Worm (Caenorhabditis elegans) whole organism, midembryonic: ENCODE data around the gene efn-2.

Experiments used
- T22C8.4 ChIP-seq: fragments of 200-800 bp; sonication (Bioruptor generic); IDR thresholded peaks from 2 replicates; pipeline ENCODE4 v1.3.6; 2022; ENCODE audit warnings: missing genetic modification characterization, missing compliant biosample characterization
- cog-1 ChIP-seq: sonication (generic microtip); optimal IDR thresholded peaks from 2 replicates; lab custom pipeline; 2016; ENCODE audit warnings: missing genetic modification characterization, missing compliant biosample characterization
- flt-1 ChIP-seq: fragments of 200-800 bp; sonication (Bioruptor generic); IDR thresholded peaks from 2 replicates; pipeline ENCODE4 v1.3.6; 2022; ENCODE audit warnings: missing genetic modification characterization, missing compliant biosample characterization
- klf-2 ChIP-seq: fragments of 200-800 bp; sonication (Bioruptor generic); conservative IDR thresholded peaks from 2 replicates; pipeline ENCODE4 v1.3.6; 2022; ENCODE audit warnings: missing genetic modification reagents, missing genetic modification characterization, missing compliant biosample characterization
- med-1 ChIP-seq: sonication (generic microtip); optimal IDR thresholded peaks from 2 replicates; lab custom pipeline; 2017; ENCODE audit warnings: missing genetic modification characterization, mild to moderate bottlenecking, missing compliant biosample characterization, antibody characterized with exemption, missing genetic modification reagents; ENCODE audit not compliant: insufficient read depth
- ref-1 ChIP-seq: fragments of 200-800 bp; sonication (Bioruptor generic); conservative IDR thresholded peaks from 2 replicates; pipeline ENCODE4 v1.3.6; 2022; ENCODE audit warnings: missing genetic modification reagents, missing genetic modification characterization, missing compliant biosample characterization
- tab-1 ChIP-seq: fragments of 200-800 bp; sonication (Bioruptor generic); IDR thresholded peaks from 2 replicates; pipeline ENCODE4 v1.3.6; 2022; ENCODE audit warnings: missing genetic modification characterization, missing compliant biosample characterization
- ztf-23 ChIP-seq: fragments of 200-800 bp; sonication (Bioruptor generic); IDR thresholded peaks from 2 replicates; pipeline ENCODE4 v1.3.6; 2022; ENCODE audit warnings: missing genetic modification reagents, missing genetic modification characterization, missing compliant biosample characterization
- ztf-29 ChIP-seq: fragments of 200-800 bp; sonication (Bioruptor generic); IDR thresholded peaks from 2 replicates; pipeline ENCODE4 v1.3.6; 2022; ENCODE audit warnings: missing genetic modification reagents, missing genetic modification characterization, missing compliant biosample characterization

The efn-2 gene

ce11 chrIV:10578367-10578766 lies 2.2 kb downstream of the efn-2 start, which contains the start of gene lgc-43:
Gene lgc-43 (plus strand): TSS chrIV:10578667.
- TF ChIP-seq cog-1 (tag; lab: Kevin White, UChicago), result no peak
- TF ChIP-seq klf-2 (GFP tag; lab: Robert Waterston, UW), result no peak
- TF ChIP-seq tab-1 (GFP tag; lab: Robert Waterston, UW), result no peak
- TF ChIP-seq ztf-29 (GFP tag; lab: Robert Waterston, UW), result no peak
- no peak for TF ChIP-seq T22C8.4
- TF ChIP-seq ztf-23 (GFP tag; lab: Robert Waterston, UW), result no peak
- no peak for TF ChIP-seq ref-1 (GFP tag; lab: Robert Waterston, UW)

ce11 chrIV:10584237-10584636 lies 8.1 kb downstream of the efn-2 start, which contains the start of gene oac-8:
Gene oac-8 (plus strand): TSS chrIV:10584537.
- no peak for TF ChIP-seq ztf-23 (GFP tag; lab: Robert Waterston, UW)
- no peak for TF ChIP-seq flt-1 (GFP tag; lab: Robert Waterston, UW)
- no peak for TF ChIP-seq med-1 (GFP tag; lab: Kevin White, UChicago)
- TF ChIP-seq cog-1 (tag; lab: Kevin White, UChicago), result no peak
- TF ChIP-seq ref-1 (GFP tag; lab: Robert Waterston, UW), result no peak
- no peak for TF ChIP-seq T22C8.4
- no peak for TF ChIP-seq tab-1 (GFP tag; lab: Robert Waterston, UW)

DNA sequence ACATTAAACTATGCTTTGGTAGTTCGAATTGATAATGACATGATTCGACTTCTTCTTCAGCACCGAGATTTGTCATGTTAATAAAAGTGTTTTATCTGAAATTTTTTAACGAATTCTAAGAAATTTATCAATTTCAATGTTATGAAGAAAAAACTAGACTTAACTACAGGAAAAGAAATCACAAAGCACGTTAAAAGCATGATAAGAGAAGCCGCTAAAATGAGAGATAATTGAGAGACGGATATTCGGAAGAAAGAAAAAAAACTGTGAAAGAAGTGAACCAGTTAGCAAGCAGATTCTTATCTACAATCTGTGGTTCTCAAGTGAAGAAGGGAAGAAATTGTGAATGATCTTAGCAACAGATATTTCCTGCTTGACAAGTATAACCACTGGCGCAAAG lies 12.9 kb downstream of the efn-2 start, which contains the start of gene C43F9.4:
C43F9.4 (minus strand) TSS at position 101 of the 400 bp plus-strand sequence.
- TF ChIP-seq flt-1 (GFP tag; lab: Robert Waterston, UW) (no peak), ztf-29 (GFP tag; lab: Robert Waterston, UW) (no peak), klf-2 (GFP tag; lab: Robert Waterston, UW) (no peak), tab-1 (GFP tag; lab: Robert Waterston, UW) (no peak), med-1 (GFP tag; lab: Kevin White, UChicago) (no peak), ztf-23 (GFP tag; lab: Robert Waterston, UW) (no peak), cog-1 (tag; lab: Kevin White, UChicago) (no peak), T22C8.4 (no peak), ref-1 (GFP tag; lab: Robert Waterston, UW) (no peak)

DNA sequence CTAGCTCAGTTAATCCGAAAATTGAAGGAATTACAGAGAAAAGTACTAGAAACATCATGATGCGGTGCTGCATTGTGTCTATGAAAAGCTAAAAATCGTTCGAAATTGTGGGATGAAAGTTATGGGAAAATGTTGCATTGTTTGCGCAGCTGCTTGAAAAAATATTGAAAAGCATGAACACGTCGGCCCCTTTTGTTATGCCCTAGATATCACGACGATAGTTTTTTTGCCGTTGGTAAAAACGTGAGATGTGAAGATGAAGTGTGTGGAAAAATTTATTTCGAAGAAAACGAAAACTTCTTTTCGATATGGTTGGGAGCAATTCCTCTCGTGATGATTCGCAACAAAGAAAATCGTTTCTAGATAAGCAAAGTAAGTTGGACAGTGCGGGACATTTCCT lies 14.5 kb downstream of the efn-2 start, which contains the start of the genes C43F9.5 and nkb-2:
C43F9.5 (minus strand) TSS at position 101 of the 400 bp plus-strand sequence.
nkb-2 (plus strand) TSS at position 277 of the 400 bp plus-strand sequence.
- TF ChIP-seq ztf-29 (GFP tag; lab: Robert Waterston, UW), result no peak
- TF ChIP-seq ref-1 (GFP tag; lab: Robert Waterston, UW), result no peak
- no peak for TF ChIP-seq klf-2 (GFP tag; lab: Robert Waterston, UW)
- TF ChIP-seq flt-1 (GFP tag; lab: Robert Waterston, UW), result no peak

DNA sequence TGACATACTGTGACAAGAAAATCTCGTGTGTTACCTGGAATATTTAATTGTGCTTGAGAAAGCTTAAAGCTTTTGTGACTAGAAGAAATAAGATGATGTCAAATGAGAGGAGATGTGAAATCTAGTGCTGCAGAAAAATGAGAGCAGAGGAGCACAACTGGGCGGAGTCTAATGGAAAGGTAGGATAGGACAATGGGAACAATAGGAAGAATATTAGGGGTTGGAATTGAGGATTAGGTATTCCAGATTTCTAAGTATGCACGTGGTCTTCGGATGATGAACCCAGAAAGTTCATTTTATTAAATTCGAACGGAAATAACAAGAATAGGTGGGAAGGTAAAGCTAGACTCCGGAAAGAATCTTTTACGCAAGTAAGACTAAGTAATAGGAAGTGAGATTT lies 17.4 kb downstream of the efn-2 start, which contains the start of gene C43F9.7:
C43F9.7 (minus strand) TSS at position 101 of the 400 bp plus-strand sequence.
- TF ChIP-seq ref-1 (GFP tag; lab: Robert Waterston, UW) (no peak), ztf-29 (GFP tag; lab: Robert Waterston, UW) (no peak), T22C8.4 (no peak), med-1 (GFP tag; lab: Kevin White, UChicago) (no peak)

DNA sequence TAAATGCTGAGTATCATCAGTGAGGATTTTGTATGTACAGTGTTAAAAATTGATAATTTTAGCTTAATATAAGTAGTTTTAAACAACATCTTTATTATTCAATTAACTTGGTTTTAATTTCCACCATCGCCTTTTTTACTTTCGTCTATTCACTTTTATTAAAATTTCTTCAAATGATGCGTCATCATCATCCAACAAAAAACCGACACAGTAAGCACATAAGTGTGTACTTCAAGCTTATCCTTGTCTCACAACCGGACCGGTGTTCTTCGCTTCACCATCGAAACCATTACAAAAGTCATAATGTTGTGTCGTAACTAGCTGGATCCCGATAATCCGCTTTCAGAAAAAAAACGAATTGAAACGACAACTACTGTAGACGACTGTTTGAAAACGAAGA lies 20.4 kb downstream of the efn-2 start, which contains the start of gene C43F9.11:
C43F9.11 (plus strand) TSS at position 301 of the 400 bp plus-strand sequence.
- TF ChIP-seq tab-1 (GFP tag; lab: Robert Waterston, UW), result no peak
- TF ChIP-seq ztf-23 (GFP tag; lab: Robert Waterston, UW), result no peak
- no peak for TF ChIP-seq ztf-29 (GFP tag; lab: Robert Waterston, UW)
- TF ChIP-seq flt-1 (GFP tag; lab: Robert Waterston, UW), result no peak
- TF ChIP-seq med-1 (GFP tag; lab: Kevin White, UChicago), result no peak
- TF ChIP-seq cog-1 (tag; lab: Kevin White, UChicago), result no peak
- no peak for TF ChIP-seq T22C8.4
- no peak for TF ChIP-seq ref-1 (GFP tag; lab: Robert Waterston, UW)
- TF ChIP-seq klf-2 (GFP tag; lab: Robert Waterston, UW), result no peak

DNA sequence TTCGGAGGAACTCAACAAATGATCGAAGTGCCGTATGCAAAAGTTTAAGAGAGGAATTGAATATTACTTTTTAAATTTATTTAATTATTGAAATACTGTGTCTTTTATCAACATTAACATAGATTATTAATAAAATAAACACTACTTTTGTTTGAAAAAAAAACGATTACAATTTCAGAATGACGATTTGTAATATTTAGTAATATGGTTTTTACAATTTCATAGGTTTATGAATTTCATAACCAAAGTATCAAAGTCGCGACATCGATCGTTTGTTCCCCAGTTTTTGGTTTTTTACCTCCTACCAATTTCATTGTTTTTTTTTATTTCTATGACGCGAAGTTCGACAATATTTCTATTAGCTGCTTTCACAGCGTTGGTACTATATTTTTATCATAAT lies 23.8 kb downstream of the efn-2 start, which contains the start of gene R09H10.1:
R09H10.1 (plus strand) TSS at position 301 of the 400 bp plus-strand sequence.
- TF ChIP-seq ztf-23 (GFP tag; lab: Robert Waterston, UW) (no peak), flt-1 (GFP tag; lab: Robert Waterston, UW) (no peak), klf-2 (GFP tag; lab: Robert Waterston, UW) (no peak), med-1 (GFP tag; lab: Kevin White, UChicago) (no peak), cog-1 (tag; lab: Kevin White, UChicago) (no peak), T22C8.4 (no peak), ref-1 (GFP tag; lab: Robert Waterston, UW) (no peak), tab-1 (GFP tag; lab: Robert Waterston, UW) (no peak), ztf-29 (GFP tag; lab: Robert Waterston, UW) (no peak)

DNA sequence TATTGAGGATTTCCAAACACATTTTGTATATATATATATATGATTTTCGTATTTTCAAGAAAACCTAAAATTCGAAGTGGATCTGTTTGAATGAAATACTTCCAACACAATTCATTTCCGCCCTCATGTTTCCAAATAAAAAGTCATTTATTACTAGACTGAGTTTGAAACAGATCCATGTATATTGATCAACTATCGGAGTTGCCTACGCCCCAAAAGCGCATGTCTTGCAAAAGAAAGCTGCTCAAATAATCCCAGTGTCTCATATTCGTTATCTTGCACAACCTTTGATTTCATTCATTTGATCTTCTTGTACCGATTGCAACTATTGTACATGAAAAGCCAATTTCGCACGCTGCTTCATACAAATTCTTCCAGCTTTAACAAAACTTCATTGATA lies 26.5 kb downstream of the efn-2 start, which contains the start of gene R09H10.2:
R09H10.2 (plus strand) TSS at position 301 of the 400 bp plus-strand sequence.
- TF ChIP-seq med-1 (GFP tag; lab: Kevin White, UChicago) (no peak), ztf-23 (GFP tag; lab: Robert Waterston, UW) (no peak), ztf-29 (GFP tag; lab: Robert Waterston, UW) (no peak), T22C8.4 (no peak), klf-2 (GFP tag; lab: Robert Waterston, UW) (no peak), ref-1 (GFP tag; lab: Robert Waterston, UW) (no peak), tab-1 (GFP tag; lab: Robert Waterston, UW) (no peak), flt-1 (GFP tag; lab: Robert Waterston, UW) (no peak), cog-1 (tag; lab: Kevin White, UChicago) (no peak)

DNA sequence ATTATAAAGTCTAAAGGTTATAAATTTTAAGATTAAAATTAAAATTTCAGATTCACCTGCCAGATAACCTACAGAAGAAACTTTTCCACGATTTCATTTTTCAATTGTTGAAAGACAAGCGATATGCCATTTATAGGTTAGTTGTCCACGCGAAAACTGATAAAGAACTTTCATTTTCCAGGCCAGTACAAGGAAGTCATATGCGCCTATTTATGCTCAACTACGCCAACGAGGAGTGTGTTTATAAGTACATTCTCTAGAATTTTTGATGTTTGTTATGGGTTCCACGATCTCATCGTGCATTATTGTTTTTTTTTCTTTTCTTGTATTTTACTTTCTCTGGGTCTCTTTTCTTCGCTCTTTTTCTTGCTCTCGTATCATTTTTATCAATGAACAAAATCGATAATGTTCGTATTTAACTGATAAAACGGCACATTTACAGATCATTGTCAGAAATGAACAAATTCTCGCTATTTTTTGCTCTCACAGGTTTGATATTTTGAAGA lies 30.5 kb downstream of the efn-2 start, which contains the start of gene R09H10.3:
R09H10.3 (plus strand) TSS at position 456 of the 506 bp plus-strand sequence.
- TF ChIP-seq cog-1 (tag; lab: Kevin White, UChicago) (no peak), T22C8.4 (no peak), med-1 (GFP tag; lab: Kevin White, UChicago) (no peak), flt-1 (GFP tag; lab: Robert Waterston, UW) (no peak), klf-2 (GFP tag; lab: Robert Waterston, UW) (no peak), ztf-29 (GFP tag; lab: Robert Waterston, UW) (no peak), ztf-23 (GFP tag; lab: Robert Waterston, UW) (no peak), tab-1 (GFP tag; lab: Robert Waterston, UW) (no peak), ref-1 (GFP tag; lab: Robert Waterston, UW) (no peak)
